Fruit fly (Drosophila melanogaster) whole organism, adult: ENCODE results near the gene Acp65Aa.
A peak's percentile ranks its signal among the peaks of the same experiment; 100 is the strongest.

Experiments
- CG12768 ChIP-seq: fragments of 200-800 bp; sonication (Bioruptor generic); optimal IDR thresholded peaks from 2 replicates; lab custom pipeline; 2017; ENCODE audit warnings: missing biosample characterization, missing genetic modification characterization, mild to moderate bottlenecking, moderate library complexity, missing genetic modification reagents
- CG14711 ChIP-seq: fragments of 200-800 bp; sonication (Bioruptor generic); optimal IDR thresholded peaks from 2 replicates; lab custom pipeline; 2018; ENCODE audit warnings: missing biosample characterization, mild to moderate bottlenecking, missing genetic modification characterization, moderate library complexity
- CG1620 ChIP-seq: fragments of 200-800 bp; sonication (Bioruptor generic); optimal IDR thresholded peaks from 2 replicates; lab custom pipeline; 2016; ENCODE audit warnings: missing biosample characterization, missing genetic modification characterization
- CG33017 ChIP-seq: fragments of 200-800 bp; sonication (Bioruptor generic); optimal IDR thresholded peaks from 2 replicates; lab custom pipeline; 2018; ENCODE audit warnings: missing biosample characterization, mild to moderate bottlenecking, missing genetic modification characterization, moderate library complexity
- CG5204 ChIP-seq: fragments of 200-800 bp; sonication (Bioruptor generic); optimal IDR thresholded peaks from 2 replicates; lab custom pipeline; 2016; ENCODE audit warnings: missing biosample characterization, missing genetic modification characterization
- CG7045 ChIP-seq: fragments of 200-800 bp; sonication (Bioruptor generic); optimal IDR thresholded peaks from 2 replicates; lab custom pipeline; 2017; ENCODE audit warnings: missing biosample characterization, mild to moderate bottlenecking, missing genetic modification characterization
- Hr96 ChIP-seq: fragments of 200-800 bp; sonication (Bioruptor generic); optimal IDR thresholded peaks from 2 replicates; lab custom pipeline; 2016; ENCODE audit warnings: missing biosample characterization, missing genetic modification characterization
- kay ChIP-seq: fragments of 200-800 bp; sonication (Bioruptor generic); peaks from one replicate; lab custom pipeline; 2016; ENCODE audit warnings: missing biosample characterization, missing genetic modification characterization, borderline replicate concordance
- ovo ChIP-seq: fragments of 200-800 bp; sonication (Bioruptor generic); optimal IDR thresholded peaks from 2 replicates; lab custom pipeline; 2016; ENCODE audit warnings: missing biosample characterization, missing genetic modification characterization
- pad ChIP-seq: fragments of 200-800 bp; sonication (Bioruptor generic); optimal IDR thresholded peaks from 3 replicates; lab custom pipeline; 2017; ENCODE audit warnings: missing biosample characterization, missing genetic modification characterization, mild to moderate bottlenecking, moderate library complexity, missing genetic modification reagents
- tj ChIP-seq: fragments of 200-800 bp; sonication (Bioruptor generic); optimal IDR thresholded peaks from 3 replicates; lab custom pipeline; 2017; ENCODE audit warnings: missing biosample characterization, mild to moderate bottlenecking, missing genetic modification characterization, moderate library complexity

- TF ChIP-seq pad (GFP tag; lab: Kevin White, UChicago) (peak; percentile 70), ovo (peak; percentile 52), CG1620 (GFP tag; lab: Kevin White, UChicago) (peak; percentile 82), CG33017 (peak; percentile 45), CG14711 (tag; lab: Kevin White, UChicago) (peak; percentile 76), CG7045 (peak; percentile 67), kay (no peak), Hr96 (peak; percentile 68), tj (GFP tag; lab: Kevin White, UChicago) (peak; percentile 42), CG12768 (GFP tag; lab: Kevin White, UChicago) (peak; percentile 73), CG5204 (GFP tag; lab: Kevin White, UChicago) (no peak)
Measured at dm6 chr3L:6181776-6182175, 29.2 kb upstream of the Acp65Aa start, which contains the start of gene CG10274.
